Fruit fly (Drosophila melanogaster) whole organism, prepupa: ENCODE data around the gene Ir64a.
A peak's percentile ranks its signal among the peaks of the same experiment; 100 is the strongest.

ENCODE experiments used
- CG10631 ChIP-seq: fragments of 200-800 bp; sonication (Bioruptor generic); optimal IDR thresholded peaks from 2 replicates; lab custom pipeline; 2016; ENCODE audit warnings: missing biosample characterization, missing genetic modification characterization
- CG1621 ChIP-seq: fragments of 200-800 bp; sonication (Bioruptor generic); optimal IDR thresholded peaks from 3 replicates; lab custom pipeline; 2018; ENCODE audit warnings: missing biosample characterization, mild to moderate bottlenecking, missing genetic modification characterization
- CG3032 ChIP-seq: fragments of 200-800 bp; optimal IDR thresholded peaks from 2 replicates; lab custom pipeline; 2019; ENCODE audit warnings: missing biosample characterization, mild to moderate bottlenecking, missing genetic modification characterization, moderate library complexity
- CG32006 ChIP-seq: fragments of 200-800 bp; sonication (Bioruptor generic); optimal IDR thresholded peaks from 3 replicates; lab custom pipeline; 2017; ENCODE audit warnings: missing biosample characterization, mild to moderate bottlenecking, missing genetic modification characterization
- CG4318 ChIP-seq: fragments of 200-800 bp; sonication (Bioruptor generic); optimal IDR thresholded peaks from 3 replicates; lab custom pipeline; 2017; ENCODE audit warnings: missing biosample characterization, mild to moderate bottlenecking, missing genetic modification characterization
- CG6808 ChIP-seq: fragments of 200-800 bp; sonication (Bioruptor generic); optimal IDR thresholded peaks from 3 replicates; lab custom pipeline; 2017; ENCODE audit warnings: missing biosample characterization, missing genetic modification characterization, mild to moderate bottlenecking, moderate library complexity, missing genetic modification reagents
- CG7368 ChIP-seq: fragments of 200-800 bp; sonication (Bioruptor generic); optimal IDR thresholded peaks from 3 replicates; lab custom pipeline; 2016; ENCODE audit warnings: missing biosample characterization, missing genetic modification characterization
- CG8319 ChIP-seq: fragments of 200-800 bp; sonication (Bioruptor generic); optimal IDR thresholded peaks from 3 replicates; lab custom pipeline; 2016; ENCODE audit warnings: missing biosample characterization, missing genetic modification characterization
- CG8632 ChIP-seq: fragments of 200-800 bp; sonication (Bioruptor generic); optimal IDR thresholded peaks from 3 replicates; lab custom pipeline; 2016; ENCODE audit warnings: missing biosample characterization, missing genetic modification characterization
- Eip75B ChIP-seq: fragments of 200-800 bp; sonication (Bioruptor generic); optimal IDR thresholded peaks from 3 replicates; lab custom pipeline; 2016; ENCODE audit warnings: missing biosample characterization, missing genetic modification characterization
- Hr38 ChIP-seq: sonication (Bioruptor generic); optimal IDR thresholded peaks from 2 replicates; lab custom pipeline; 2016; ENCODE audit warnings: missing biosample characterization, missing genetic modification characterization
- Hr39 ChIP-seq: fragments of 200-800 bp; sonication (Bioruptor generic); optimal IDR thresholded peaks from 2 replicates; lab custom pipeline; 2016; ENCODE audit warnings: missing biosample characterization, missing genetic modification characterization
- Met ChIP-seq: fragments of 200-800 bp; sonication (Bioruptor generic); optimal IDR thresholded peaks from 3 replicates; lab custom pipeline; 2016; ENCODE audit warnings: missing biosample characterization, missing genetic modification characterization
- Smox ChIP-seq: fragments of 200-800 bp; sonication (Bioruptor generic); optimal IDR thresholded peaks from 3 replicates; lab custom pipeline; 2016; ENCODE audit warnings: missing biosample characterization, missing genetic modification characterization
- Sox14 ChIP-seq: fragments of 200-800 bp; sonication (Bioruptor generic); optimal IDR thresholded peaks from 3 replicates; lab custom pipeline; 2016; ENCODE audit warnings: missing biosample characterization, missing genetic modification characterization
- Sox15 ChIP-seq: fragments of 200-800 bp; sonication (Bioruptor generic); optimal IDR thresholded peaks from 3 replicates; lab custom pipeline; 2016; ENCODE audit warnings: missing biosample characterization, missing genetic modification characterization
- achi ChIP-seq: fragments of 200-800 bp; sonication (Bioruptor generic); optimal IDR thresholded peaks from 3 replicates; lab custom pipeline; 2016; ENCODE audit warnings: missing biosample characterization, missing genetic modification characterization
- acj6 ChIP-seq: fragments of 200-800 bp; sonication (Bioruptor generic); optimal IDR thresholded peaks from 3 replicates; lab custom pipeline; 2016; ENCODE audit warnings: missing biosample characterization, missing genetic modification characterization
- eg ChIP-seq: fragments of 200-800 bp; sonication (Bioruptor generic); IDR thresholded peaks from 3 replicates; pipeline ENCODE4 v1.3.6; 2022; ENCODE audit warnings: missing biosample characterization, missing genetic modification characterization
- esn ChIP-seq: fragments of 200-800 bp; sonication (Bioruptor generic); optimal IDR thresholded peaks from 2 replicates; lab custom pipeline; 2016; ENCODE audit warnings: missing biosample characterization, mild to moderate bottlenecking, missing genetic modification characterization, moderate library complexity
- fd59A ChIP-seq: fragments of 200-800 bp; sonication (Bioruptor generic); optimal IDR thresholded peaks from 2 replicates; lab custom pipeline; 2017; ENCODE audit warnings: missing biosample characterization, mild to moderate bottlenecking, missing genetic modification characterization, missing genetic modification reagents
- fkh ChIP-seq: fragments of 200-800 bp; sonication (Bioruptor generic); optimal IDR thresholded peaks from 3 replicates; lab custom pipeline; 2017; ENCODE audit warnings: missing biosample characterization, mild to moderate bottlenecking, missing genetic modification characterization, moderate library complexity
- pdm3 ChIP-seq: fragments of 200-800 bp; sonication (Bioruptor generic); optimal IDR thresholded peaks from 3 replicates; lab custom pipeline; 2016; ENCODE audit warnings: missing biosample characterization, missing genetic modification characterization
- svp ChIP-seq: fragments of 200-800 bp; sonication (Bioruptor generic); peaks from one replicate; lab custom pipeline; 2016; ENCODE audit warnings: missing biosample characterization, missing genetic modification characterization

The Ir64a gene

dm6 chr3L:5342909-5343710, 39.5 kb downstream of the Ir64a start:
- TF ChIP-seq CG8632 (GFP tag; lab: Kevin White, UChicago) (no peak), achi (GFP tag; lab: Kevin White, UChicago) (no peak), Eip75B (no peak), svp (GFP tag; lab: Kevin White, UChicago) (peak; percentile 38)
- TF ChIP-seq, all 60 proteins: peak for 1

dm6 chr3L:5341770-5342318, 40.8 kb downstream of the Ir64a start:
- TF ChIP-seq CG10631 (GFP tag; lab: Kevin White, UChicago), result no peak
- no peak for TF ChIP-seq Hr39
- TF ChIP-seq Sox15 (GFP tag; lab: Kevin White, UChicago), result no peak
- TF ChIP-seq acj6 (GFP tag; lab: Kevin White, UChicago), result no peak
- no peak for TF ChIP-seq Sox14 (GFP tag; lab: Kevin White, UChicago)
- no peak for TF ChIP-seq CG3032 (tag; lab: Kevin White, UChicago)
- no peak for TF ChIP-seq Met (GFP tag; lab: Kevin White, UChicago)
- no peak for TF ChIP-seq Smox
- no peak for TF ChIP-seq CG32006 (GFP tag; lab: Kevin White, UChicago)
- no peak for TF ChIP-seq fkh (GFP tag; lab: Kevin White, UChicago)
- no peak for TF ChIP-seq CG8319 (GFP tag; lab: Kevin White, UChicago)
- TF ChIP-seq CG6808 (GFP tag; lab: Kevin White, UChicago), result no peak
- TF ChIP-seq, all 60 proteins: peak for 0

DNA sequence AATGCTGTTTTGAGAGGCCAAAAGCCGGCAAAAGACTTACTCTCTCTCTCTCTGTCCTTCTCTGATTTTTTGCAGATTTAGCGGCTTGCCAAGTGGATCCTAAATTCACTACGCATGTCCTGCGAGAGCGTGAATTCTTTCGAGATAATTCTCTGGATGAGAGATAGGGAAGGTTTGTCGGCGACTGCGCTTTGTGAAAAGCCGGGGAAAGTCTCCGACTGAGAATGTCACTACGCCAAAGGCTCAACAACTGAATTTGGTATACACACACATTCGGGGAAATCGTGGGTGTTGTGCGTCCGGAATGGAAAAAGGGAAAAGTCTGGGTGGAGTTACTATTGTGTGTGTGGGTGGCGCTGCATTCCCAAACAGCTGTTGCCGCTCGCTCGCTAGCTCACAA, 53.2 kb downstream of the Ir64a start:
- TF ChIP-seq CG7368 (no peak), CG1621 (tag; lab: Kevin White, UChicago) (no peak), pdm3 (GFP tag; lab: Kevin White, UChicago) (no peak), esn (GFP tag; lab: Kevin White, UChicago) (no peak), Hr38 (GFP tag; lab: Kevin White, UChicago) (no peak), fd59A (GFP tag; lab: Kevin White, UChicago) (no peak), CG4318 (no peak), CG3032 (tag; lab: Kevin White, UChicago) (no peak), Met (GFP tag; lab: Kevin White, UChicago) (no peak), acj6 (GFP tag; lab: Kevin White, UChicago) (no peak), eg (GFP tag; lab: Robert Waterston, UW) (no peak), svp (GFP tag; lab: Kevin White, UChicago) (no peak)
